Fruit fly (Drosophila melanogaster) whole organism: Measurements from ENCODE around the gene CG10681.

Experiments
- EcR ChIP-seq, 2 experiments: fragments of >200 bp; optimal IDR thresholded peaks; 2 replicates each; lab custom pipeline; 2017; ENCODE audit warnings: missing biosample characterization in 2 of 2, missing genetic modification characterization in 2 of 2, missing genetic modification reagents in 2 of 2
- pan ChIP-seq: fragments of >200 bp; optimal IDR thresholded peaks from 2 replicates; lab custom pipeline; 2017
- psq ChIP-seq: fragments of >200 bp; optimal IDR thresholded peaks from 2 replicates; lab custom pipeline; 2017
- usp ChIP-seq: fragments of >200 bp; optimal IDR thresholded peaks from 2 replicates; lab custom pipeline; 2017; ENCODE audit warnings: missing biosample characterization, missing genetic modification characterization, mixed read lengths

DNA sequence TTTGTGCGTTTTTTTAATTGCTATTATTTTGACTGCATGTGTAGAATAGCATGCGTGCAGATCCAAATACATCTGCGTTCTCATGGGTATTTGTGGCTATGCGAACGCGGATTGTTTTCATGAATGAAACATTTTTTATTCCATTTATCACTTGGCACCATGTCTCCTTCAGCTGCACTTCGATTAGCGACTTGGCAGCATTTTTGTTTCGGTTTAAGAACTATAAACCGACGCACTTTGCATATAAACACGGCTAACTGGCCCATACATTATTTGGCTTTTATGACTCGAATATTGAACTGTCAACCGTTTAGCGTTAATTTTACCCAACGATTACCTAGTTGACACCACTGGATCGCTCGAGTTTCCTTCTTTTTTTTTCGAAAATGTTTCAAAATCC lies 16.8 kb upstream of the CG10681 start:
- TF ChIP-seq pan (lab: Kevin White, UChicago) (no peak), psq (no peak), EcR (GFP tag; optimal IDR thresholded peaks at IDR 0.05; lab: Kevin White, UChicago) (no peak), usp (GFP tag; lab: Kevin White, UChicago) (no peak)
